Worm (Caenorhabditis elegans): ENCODE results near the gene srsx-15.

Gene srsx-15

ce11 chrIV:5584384-5584783 is 39.2 kb downstream of the srsx-15 start, which contains the start of gene fkh-7:
Gene fkh-7 (plus strand): TSS chrIV:5584684.
- no peak for TF ChIP-seq ceh-39 (tag; optimal IDR thresholded peaks at IDR 0.05)
- no peak for TF ChIP-seq mls-2 (tag; optimal IDR thresholded peaks at IDR 0.05)
- TF ChIP-seq drap-1 (GFP tag; optimal IDR thresholded peaks at IDR 0.05): no peak
- no peak for TF ChIP-seq hlh-1 (tag; optimal IDR thresholded peaks at IDR 0.05)
- TF ChIP-seq tbx-8 (GFP tag; optimal IDR thresholded peaks at IDR 0.05): no peak
- no peak for TF ChIP-seq nhr-12 (tag; optimal IDR thresholded peaks at IDR 0.05)
- TF ChIP-seq nhr-2 (tag; optimal IDR thresholded peaks at IDR 0.05): no peak
- no peak for TF ChIP-seq lin-32 (GFP tag; optimal IDR thresholded peaks at IDR 0.05)
- TF ChIP-seq elt-3 (tag; optimal IDR thresholded peaks at IDR 0.05): no peak
- no peak for TF ChIP-seq lsy-2 (tag; optimal IDR thresholded peaks at IDR 0.05)
- no peak for TF ChIP-seq mab-5 (tag; optimal IDR thresholded peaks at IDR 0.05)
- no peak for TF ChIP-seq nhr-76 (tag; optimal IDR thresholded peaks at IDR 0.05)
- TF ChIP-seq M03D4.4 (tag; optimal IDR thresholded peaks at IDR 0.05): no peak
- no peak for TF ChIP-seq blmp-1 (tag; optimal IDR thresholded peaks at IDR 0.05)
- TF ChIP-seq sem-2 (GFP tag; optimal IDR thresholded peaks at IDR 0.05): no peak
- no peak for TF ChIP-seq unc-62 (GFP tag; optimal IDR thresholded peaks at IDR 0.05)
- no peak for TF ChIP-seq mep-1 (tag; optimal IDR thresholded peaks at IDR 0.05)
- no peak for TF ChIP-seq unc-120 (tag; optimal IDR thresholded peaks at IDR 0.05; ENCODE audit: poor library complexity, severe bottlenecking)
- TF ChIP-seq nhr-28 (tag; optimal IDR thresholded peaks at IDR 0.05): no peak

ce11 chrIV:5583184-5583583 is 40.4 kb downstream of the srsx-15 start:
- TF ChIP-seq nhr-28 (tag; optimal IDR thresholded peaks at IDR 0.05) (no peak), nhr-2 (tag; optimal IDR thresholded peaks at IDR 0.05) (no peak), flh-1 (GFP tag; optimal IDR thresholded peaks at IDR 0.05) (no peak)

ce11 chrIV:5582760-5583159 is 40.9 kb downstream of the srsx-15 start:
- no peak for TF ChIP-seq nhr-28 (tag; optimal IDR thresholded peaks at IDR 0.05)
- TF ChIP-seq blmp-1 (tag; optimal IDR thresholded peaks at IDR 0.05): no peak
- TF ChIP-seq cnd-1 (tag; optimal IDR thresholded peaks at IDR 0.05): no peak
- no peak for TF ChIP-seq ham-2 (GFP tag; optimal IDR thresholded peaks at IDR 0.05)
- TF ChIP-seq pha-4 (tag; optimal IDR thresholded peaks at IDR 0.05): no peak
- no peak for TF ChIP-seq nhr-12 (tag; optimal IDR thresholded peaks at IDR 0.05)
- no peak for TF ChIP-seq M03D4.4 (tag; optimal IDR thresholded peaks at IDR 0.05)
- no peak for TF ChIP-seq lin-32 (GFP tag; optimal IDR thresholded peaks at IDR 0.05)
- no peak for TF ChIP-seq nhr-76 (tag; optimal IDR thresholded peaks at IDR 0.05)
- no peak for TF ChIP-seq sem-2 (GFP tag; optimal IDR thresholded peaks at IDR 0.05)
- TF ChIP-seq ces-1 (GFP tag; optimal IDR thresholded peaks at IDR 0.05): no peak
- TF ChIP-seq bed-3 (GFP tag; optimal IDR thresholded peaks at IDR 0.05): no peak

ce11 chrIV:5582267-5582666 is 41.4 kb downstream of the srsx-15 start:
- TF ChIP-seq nhr-76 (tag; optimal IDR thresholded peaks at IDR 0.05) (no peak), nhr-12 (tag; optimal IDR thresholded peaks at IDR 0.05) (no peak), lin-32 (GFP tag; optimal IDR thresholded peaks at IDR 0.05) (no peak)

- TF ChIP-seq blmp-1 (tag; optimal IDR thresholded peaks at IDR 0.05) (no peak), sptf-1 (tag; optimal IDR thresholded peaks at IDR 0.05) (no peak), M03D4.4 (tag; optimal IDR thresholded peaks at IDR 0.05) (no peak), hlh-1 (tag; optimal IDR thresholded peaks at IDR 0.05) (no peak), flh-1 (GFP tag; optimal IDR thresholded peaks at IDR 0.05) (no peak), ham-2 (GFP tag; optimal IDR thresholded peaks at IDR 0.05) (no peak), pha-4 (tag; optimal IDR thresholded peaks at IDR 0.05) (no peak), ztf-11 (tag; optimal IDR thresholded peaks at IDR 0.05) (no peak), nhr-2 (tag; optimal IDR thresholded peaks at IDR 0.05) (no peak), nhr-76 (tag; optimal IDR thresholded peaks at IDR 0.05) (no peak), sem-2 (GFP tag; optimal IDR thresholded peaks at IDR 0.05) (no peak), lin-13 (tag; optimal IDR thresholded peaks at IDR 0.05) (no peak), elt-3 (tag; optimal IDR thresholded peaks at IDR 0.05) (no peak), ceh-83 (GFP tag; optimal IDR thresholded peaks at IDR 0.05) (no peak), nhr-12 (tag; optimal IDR thresholded peaks at IDR 0.05) (no peak), snpc-4 (tag; optimal IDR thresholded peaks at IDR 0.05) (no peak), mls-2 (tag; optimal IDR thresholded peaks at IDR 0.05) (no peak), tbx-8 (GFP tag; optimal IDR thresholded peaks at IDR 0.05) (no peak), bed-3 (GFP tag; optimal IDR thresholded peaks at IDR 0.05) (no peak), mep-1 (tag; optimal IDR thresholded peaks at IDR 0.05) (no peak)
Observed at ce11 chrIV:5580588-5581308, 42.9 kb downstream of the srsx-15 start.

Data from whole organism, mixed stage, embryonic.